Worm (Caenorhabditis elegans) whole organism, late embryonic: ENCODE results near the gene T16G12.10.

Experiments used
- C38D4.7 ChIP-seq: fragments of 200-800 bp; sonication (Bioruptor generic); optimal IDR thresholded peaks from 2 replicates; lab custom pipeline; 2018; ENCODE audit warnings: mild to moderate bottlenecking, missing genetic modification characterization, moderate library complexity, missing compliant biosample characterization
- K02D7.2 ChIP-seq: sonication (generic microtip); optimal IDR thresholded peaks from 2 replicates; lab custom pipeline; 2017; ENCODE audit warnings: mild to moderate bottlenecking, missing genetic modification characterization, missing compliant biosample characterization
- K09A11.1 ChIP-seq: sonication (generic microtip); optimal IDR thresholded peaks from 2 replicates; lab custom pipeline; 2017; ENCODE audit warnings: antibody characterized with exemption, mild to moderate bottlenecking, missing genetic modification characterization, missing compliant biosample characterization; ENCODE audit not compliant: insufficient read depth
- ahr-1 ChIP-seq: sonication (generic microtip); optimal IDR thresholded peaks from 2 replicates; lab custom pipeline; 2016; ENCODE audit warnings: missing genetic modification characterization, missing compliant biosample characterization
- ceh-2 ChIP-seq: sonication (generic microtip); optimal IDR thresholded peaks from 2 replicates; lab custom pipeline; 2016; ENCODE audit warnings: missing genotype, missing genetic modification characterization, missing compliant biosample characterization
- ceh-30 ChIP-seq: fragments of 150-350 bp; optimal IDR thresholded peaks from 2 replicates; lab custom pipeline; 2014; ENCODE audit warnings: missing biosample characterization, missing genetic modification characterization
- ceh-31 ChIP-seq: sonication (generic microtip); optimal IDR thresholded peaks from 2 replicates; lab custom pipeline; 2016; ENCODE audit warnings: missing genetic modification characterization, missing compliant biosample characterization
- ceh-34 ChIP-seq: sonication (generic microtip); optimal IDR thresholded peaks from 2 replicates; lab custom pipeline; 2016; ENCODE audit warnings: mild to moderate bottlenecking, missing genetic modification characterization, missing compliant biosample characterization
- ceh-45 ChIP-seq: fragments of 200-800 bp; sonication (Bioruptor generic); IDR thresholded peaks from 2 replicates; pipeline ENCODE4 v1.3.6; 2022; ENCODE audit warnings: missing genetic modification reagents, missing genetic modification characterization, missing compliant biosample characterization
- ceh-6 ChIP-seq: fragments of 200-800 bp; sonication (Bioruptor generic); optimal IDR thresholded peaks from 2 replicates; lab custom pipeline; 2018; ENCODE audit warnings: mild to moderate bottlenecking, missing genetic modification characterization, missing compliant biosample characterization
- ceh-9 ChIP-seq: sonication (generic microtip); optimal IDR thresholded peaks from 2 replicates; lab custom pipeline; 2016; ENCODE audit warnings: mild to moderate bottlenecking, missing genetic modification characterization, inconsistent platforms, missing compliant biosample characterization
- dmd-4 ChIP-seq: sonication (generic microtip); optimal IDR thresholded peaks from 2 replicates; lab custom pipeline; 2016; ENCODE audit warnings: borderline replicate concordance, missing genetic modification characterization, missing compliant biosample characterization
- dve-1 ChIP-seq: sonication (generic microtip); optimal IDR thresholded peaks from 2 replicates; lab custom pipeline; 2017; ENCODE audit warnings: antibody characterized with exemption, mild to moderate bottlenecking, missing genetic modification characterization, missing compliant biosample characterization
- elt-2 ChIP-seq: sonication (generic microtip); optimal IDR thresholded peaks from 2 replicates; lab custom pipeline; 2016; ENCODE audit warnings: missing genetic modification reagents, missing genetic modification characterization, missing compliant biosample characterization
- fax-1 ChIP-seq: sonication (generic microtip); optimal IDR thresholded peaks from 2 replicates; lab custom pipeline; 2016; ENCODE audit warnings: missing genotype, missing genetic modification characterization, missing compliant biosample characterization
- fkh-10 ChIP-seq: fragments of 150-350 bp; optimal IDR thresholded peaks from 2 replicates; lab custom pipeline; 2014; ENCODE audit warnings: missing biosample characterization, missing genetic modification reagents, missing genetic modification characterization
- fkh-6 ChIP-seq: sonication (generic microtip); optimal IDR thresholded peaks from 2 replicates; lab custom pipeline; 2016; ENCODE audit warnings: missing genetic modification characterization, missing compliant biosample characterization
- hlh-15 ChIP-seq: sonication (generic microtip); optimal IDR thresholded peaks from 2 replicates; lab custom pipeline; 2016; ENCODE audit warnings: missing genetic modification characterization, missing compliant biosample characterization
- hlh-6 ChIP-seq: sonication (generic microtip); optimal IDR thresholded peaks from 2 replicates; lab custom pipeline; 2016; ENCODE audit warnings: missing genotype, missing genetic modification characterization, missing compliant biosample characterization
- hlh-8 ChIP-seq: sonication (generic microtip); optimal IDR thresholded peaks from 2 replicates; lab custom pipeline; 2016; ENCODE audit warnings: missing genotype, missing genetic modification characterization, missing compliant biosample characterization
- lim-6 ChIP-seq: sonication (generic microtip); optimal IDR thresholded peaks from 2 replicates; lab custom pipeline; 2016; ENCODE audit warnings: missing genetic modification characterization, missing compliant biosample characterization
- madf-2 ChIP-seq: sonication (generic microtip); optimal IDR thresholded peaks from 2 replicates; lab custom pipeline; 2017; ENCODE audit warnings: missing genetic modification characterization, missing compliant biosample characterization
- nfya-1 ChIP-seq: sonication (generic microtip); optimal IDR thresholded peaks from 2 replicates; lab custom pipeline; 2017; ENCODE audit warnings: missing genetic modification characterization, mild to moderate bottlenecking, missing compliant biosample characterization, antibody characterized with exemption, moderate library complexity
- nhr-232 ChIP-seq: sonication (generic microtip); optimal IDR thresholded peaks from 2 replicates; lab custom pipeline; 2016; ENCODE audit warnings: missing genetic modification characterization, missing compliant biosample characterization
- pha-2 ChIP-seq: sonication (generic microtip); optimal IDR thresholded peaks from 2 replicates; lab custom pipeline; 2017; ENCODE audit warnings: mild to moderate bottlenecking, missing genetic modification characterization, missing compliant biosample characterization
- pqm-1 ChIP-seq: sonication (generic microtip); optimal IDR thresholded peaks from 2 replicates; lab custom pipeline; 2016; ENCODE audit warnings: missing genetic modification characterization, missing compliant biosample characterization
- ref-2 ChIP-seq: sonication (generic microtip); optimal IDR thresholded peaks from 2 replicates; lab custom pipeline; 2016; ENCODE audit warnings: missing genetic modification characterization, missing compliant biosample characterization
- sdc-2 ChIP-seq: sonication (generic microtip); optimal IDR thresholded peaks from 2 replicates; lab custom pipeline; 2016; ENCODE audit warnings: missing genotype, missing genetic modification characterization, missing compliant biosample characterization
- sox-4 ChIP-seq: sonication (generic microtip); optimal IDR thresholded peaks from 2 replicates; lab custom pipeline; 2017; ENCODE audit warnings: mild to moderate bottlenecking, missing genetic modification characterization, inconsistent platforms, missing compliant biosample characterization
- syd-9 ChIP-seq: sonication (generic microtip); optimal IDR thresholded peaks from 2 replicates; lab custom pipeline; 2016; ENCODE audit warnings: mild to moderate bottlenecking, missing genetic modification characterization, moderate library complexity, missing compliant biosample characterization
- unc-3 ChIP-seq, 2 experiments: fragments of 200-800 bp in 1 of 2; sonication (Bioruptor generic) in 1 of 2; sonication (generic microtip) in 1 of 2; conservative IDR thresholded peaks in 1 of 2; optimal IDR thresholded peaks in 1 of 2; 2 replicates each; pipeline versions ENCODE4 v1.3.6 to Lab custom; 2016 to 2022; ENCODE audit warnings: missing compliant biosample characterization in 2 of 2, missing genetic modification characterization in 2 of 2, missing genetic modification reagents in 1 of 2
- unc-42 ChIP-seq: sonication (generic microtip); optimal IDR thresholded peaks from 2 replicates; lab custom pipeline; 2016; ENCODE audit warnings: missing genotype, missing genetic modification characterization, missing compliant biosample characterization
- unc-55 ChIP-seq: sonication (generic microtip); optimal IDR thresholded peaks from 2 replicates; lab custom pipeline; 2017; ENCODE audit warnings: missing biosample characterization, missing genetic modification reagents, missing genetic modification characterization
- unc-86 ChIP-seq: sonication (generic microtip); optimal IDR thresholded peaks from 2 replicates; lab custom pipeline; 2016; ENCODE audit warnings: missing genetic modification characterization, missing compliant biosample characterization
- zip-5 ChIP-seq: sonication (generic microtip); optimal IDR thresholded peaks from 2 replicates; lab custom pipeline; 2016; ENCODE audit warnings: missing genetic modification characterization, missing compliant biosample characterization
- ztf-16 ChIP-seq: sonication (generic microtip); optimal IDR thresholded peaks from 2 replicates; lab custom pipeline; 2017; ENCODE audit warnings: missing genetic modification characterization, missing compliant biosample characterization

The T16G12.10 gene

DNA sequence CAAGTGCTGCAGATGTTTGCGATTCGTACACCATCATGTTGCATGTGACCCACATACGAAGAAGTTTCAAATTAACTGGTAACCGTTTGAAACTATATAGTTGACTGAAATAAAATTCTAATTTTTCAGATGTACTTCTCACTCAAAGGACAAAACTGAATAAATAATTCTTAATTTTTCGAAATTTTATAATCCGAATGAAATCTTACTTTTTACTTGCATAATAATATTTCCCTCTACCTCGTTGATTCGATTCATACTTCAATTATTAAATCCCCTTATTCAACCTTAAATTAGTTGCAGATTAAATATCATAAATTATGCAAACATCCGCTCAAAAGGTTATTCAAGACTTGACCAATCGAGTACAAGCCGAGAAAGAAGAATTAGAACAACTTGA, 30.1 kb upstream of the T16G12.10 start, which contains the start of gene T16H12.2:
Gene T16H12.2, plus strand, starts transcription at position 301 of the 400 bp plus-strand sequence.
- TF ChIP-seq dve-1 (no peak), hlh-8 (tag; lab: Kevin White, UChicago) (no peak), ztf-16 (no peak), C38D4.7 (no peak), dmd-4 (tag; lab: Kevin White, UChicago) (no peak), unc-42 (tag; lab: Kevin White, UChicago) (no peak), ceh-9 (tag; lab: Kevin White, UChicago) (no peak), elt-2 (no peak), sdc-2 (tag; lab: Kevin White, UChicago) (no peak), nfya-1 (tag; lab: Kevin White, UChicago) (no peak), zip-5 (no peak), pqm-1 (tag; lab: Kevin White, UChicago) (no peak), pha-2 (no peak), syd-9 (no peak), ceh-31 (tag; lab: Kevin White, UChicago) (no peak), ceh-34 (tag; lab: Kevin White, UChicago) (no peak), hlh-6 (no peak), unc-86 (tag; lab: Kevin White, UChicago) (no peak), K02D7.2 (tag; lab: Kevin White, UChicago) (no peak)

DNA sequence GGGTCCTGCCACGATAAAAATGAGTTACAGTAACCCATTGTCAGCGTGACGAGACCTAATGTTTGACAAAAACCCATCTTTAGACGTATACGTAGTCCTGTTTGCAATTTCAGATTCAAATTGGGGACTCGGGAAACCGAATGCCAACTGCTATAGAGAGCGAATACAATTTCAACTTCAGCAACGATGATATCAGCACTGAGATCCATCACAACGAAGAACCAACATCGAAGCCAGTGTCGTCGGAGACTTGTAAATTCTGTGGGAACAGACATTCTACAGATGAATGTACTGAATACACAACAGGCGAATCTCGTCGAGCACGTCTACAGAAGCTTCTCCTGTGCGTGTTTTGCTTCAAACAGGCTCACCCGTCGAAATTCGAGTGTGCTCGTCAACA, 29.6 kb upstream of the T16G12.10 start:
- no peak for TF ChIP-seq nhr-232 (tag; lab: Kevin White, UChicago)
- TF ChIP-seq ref-2 (tag; lab: Kevin White, UChicago): no peak
- TF ChIP-seq ceh-9 (tag; lab: Kevin White, UChicago): no peak
- no peak for TF ChIP-seq unc-86 (tag; lab: Kevin White, UChicago)

DNA sequence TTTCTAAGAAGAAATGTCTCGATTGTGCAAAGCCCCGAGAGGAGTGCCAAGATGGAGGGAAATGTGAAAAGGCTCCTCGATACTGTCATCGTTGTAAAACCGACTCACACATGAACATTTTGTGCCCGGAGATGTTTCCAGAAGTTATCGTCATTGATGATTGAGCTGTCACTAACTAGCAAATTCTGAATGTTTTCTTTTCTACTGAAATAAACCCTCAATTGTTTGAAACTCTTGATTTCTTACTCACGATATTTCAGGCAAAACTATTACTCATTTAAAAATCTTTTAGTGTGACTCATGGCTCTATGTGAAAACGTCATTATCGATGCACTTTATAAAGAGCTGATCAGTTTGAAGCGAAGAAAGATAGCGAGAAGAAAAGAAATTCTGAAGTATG, 29.2 kb upstream of the T16G12.10 start, which contains the start of gene T16H12.13:
Gene T16H12.13, plus strand, starts transcription at position 301 of the 400 bp plus-strand sequence.
- no peak for TF ChIP-seq hlh-15 (tag; lab: Kevin White, UChicago)
- TF ChIP-seq fax-1: no peak
- no peak for TF ChIP-seq ceh-2 (tag; lab: Kevin White, UChicago)
- TF ChIP-seq sdc-2 (tag; lab: Kevin White, UChicago): no peak
- no peak for TF ChIP-seq ahr-1 (tag; lab: Kevin White, UChicago)
- no peak for TF ChIP-seq ceh-30 (tag; lab: Kevin White, UChicago)
- TF ChIP-seq ceh-6 (GFP tag; lab: Kevin White, UChicago): no peak

DNA sequence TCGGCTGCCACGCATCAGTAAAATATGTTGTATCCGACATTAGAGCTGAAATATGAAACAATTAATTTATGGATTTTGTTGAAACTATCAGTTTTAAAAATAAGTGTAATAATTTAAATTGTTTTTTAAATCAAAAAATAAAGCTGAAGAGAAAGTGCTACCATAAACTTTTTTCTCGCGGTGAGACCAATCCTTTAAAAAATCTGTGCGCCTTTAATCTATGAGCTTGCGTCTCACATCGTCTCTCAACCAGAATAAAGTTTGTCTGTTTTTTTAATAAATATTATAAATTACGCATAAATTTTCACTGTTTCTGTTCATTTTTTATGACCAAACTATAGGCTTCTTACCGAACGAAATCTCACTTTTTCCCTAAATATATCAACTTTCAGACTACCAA, 27.3 kb upstream of the T16G12.10 start, which contains the start of gene T16H12.3:
Gene T16H12.3, minus strand, starts transcription at position 51 of the 400 bp plus-strand sequence.
- TF ChIP-seq pqm-1 (tag; lab: Kevin White, UChicago) (no peak), unc-3 (GFP tag; conservative IDR thresholded peaks at IDR 0.05; lab: Robert Waterston, UW) (no peak), unc-3 (tag; optimal IDR thresholded peaks at IDR 0.05; lab: Kevin White, UChicago) (no peak), sdc-2 (tag; lab: Kevin White, UChicago) (no peak), unc-55 (GFP tag; lab: Kevin White, UChicago) (no peak), ceh-45 (GFP tag; lab: Robert Waterston, UW) (no peak), dve-1 (no peak), zip-5 (no peak), K09A11.1 (tag; lab: Kevin White, UChicago) (no peak), fkh-6 (tag; lab: Kevin White, UChicago) (no peak), pha-2 (no peak), madf-2 (tag; lab: Kevin White, UChicago) (no peak), ref-2 (tag; lab: Kevin White, UChicago) (no peak), lim-6 (tag; lab: Kevin White, UChicago) (no peak), nfya-1 (tag; lab: Kevin White, UChicago) (no peak), ceh-6 (GFP tag; lab: Kevin White, UChicago) (no peak), ceh-31 (tag; lab: Kevin White, UChicago) (no peak), sox-4 (tag; lab: Kevin White, UChicago) (no peak), fkh-10 (no peak)
- TF ChIP-seq, all 69 proteins: peak for 0
